Worm (Caenorhabditis elegans) whole organism, mixed stage, embryonic: ENCODE data around the gene zyg-1.

ENCODE experiments used
- M03D4.4 ChIP-seq: sonication (generic microtip); optimal IDR thresholded peaks from 2 replicates; lab custom pipeline; 2017; ENCODE audit warnings: mild to moderate bottlenecking, missing genetic modification characterization, missing compliant biosample characterization
- blmp-1 ChIP-seq: fragments of 150-350 bp; optimal IDR thresholded peaks from 2 replicates; lab custom pipeline; 2014; ENCODE audit warnings: missing biosample characterization, missing genetic modification characterization
- ceh-43 ChIP-seq: fragments of 200-800 bp; sonication (Bioruptor generic); optimal IDR thresholded peaks from 2 replicates; lab custom pipeline; 2018; ENCODE audit warnings: mild to moderate bottlenecking, missing genetic modification characterization, moderate library complexity, missing compliant biosample characterization
- ceh-83 ChIP-seq: fragments of 200-800 bp; sonication (Bioruptor generic); optimal IDR thresholded peaks from 2 replicates; lab custom pipeline; 2018; ENCODE audit warnings: mild to moderate bottlenecking, missing genetic modification characterization, missing compliant biosample characterization
- ces-1 ChIP-seq: fragments of 150-350 bp; optimal IDR thresholded peaks from 2 replicates; lab custom pipeline; 2014; ENCODE audit warnings: missing biosample characterization, missing genetic modification reagents, missing genetic modification characterization
- cnd-1 ChIP-seq: fragments of 200-800 bp; sonication (Bioruptor generic); optimal IDR thresholded peaks from 2 replicates; lab custom pipeline; 2018; ENCODE audit warnings: mild to moderate bottlenecking, missing genetic modification characterization, missing compliant biosample characterization
- drap-1 ChIP-seq: fragments of 200-800 bp; sonication (Bioruptor generic); optimal IDR thresholded peaks from 3 replicates; lab custom pipeline; 2018; ENCODE audit warnings: mild to moderate bottlenecking, missing genetic modification characterization, missing compliant biosample characterization
- elt-1 ChIP-seq: sonication (generic microtip); optimal IDR thresholded peaks from 2 replicates; lab custom pipeline; 2017; ENCODE audit warnings: missing genetic modification characterization, mild to moderate bottlenecking, missing compliant biosample characterization, antibody characterized with exemption, moderate library complexity, borderline replicate concordance; ENCODE audit not compliant: insufficient read depth
- flh-1 ChIP-seq: fragments of 200-800 bp; sonication (Bioruptor generic); optimal IDR thresholded peaks from 2 replicates; lab custom pipeline; 2018; ENCODE audit warnings: mild to moderate bottlenecking, missing genetic modification characterization, moderate library complexity, missing compliant biosample characterization
- lin-13 ChIP-seq: fragments of 150-350 bp; optimal IDR thresholded peaks from 2 replicates; lab custom pipeline; 2014; ENCODE audit warnings: missing biosample characterization, missing genetic modification characterization
- lin-32 ChIP-seq: fragments of 200-800 bp; sonication (Bioruptor generic); optimal IDR thresholded peaks from 2 replicates; lab custom pipeline; 2018; ENCODE audit warnings: mild to moderate bottlenecking, missing genetic modification characterization, missing compliant biosample characterization
- lsy-2 ChIP-seq: fragments of 150-350 bp; optimal IDR thresholded peaks from 2 replicates; lab custom pipeline; 2014; ENCODE audit warnings: missing biosample characterization, missing genetic modification characterization
- mab-5 ChIP-seq: fragments of 150-350 bp; optimal IDR thresholded peaks from 2 replicates; lab custom pipeline; 2014; ENCODE audit warnings: missing biosample characterization, missing genetic modification characterization
- mep-1 ChIP-seq: fragments of 150-350 bp; optimal IDR thresholded peaks from 2 replicates; lab custom pipeline; 2017; ENCODE audit warnings: missing biosample characterization, missing genetic modification reagents, missing genetic modification characterization, inconsistent platforms
- nhr-12 ChIP-seq: fragments of 150-350 bp; optimal IDR thresholded peaks from 2 replicates; lab custom pipeline; 2014; ENCODE audit warnings: missing biosample characterization, missing genetic modification characterization
- nhr-2 ChIP-seq: fragments of 150-350 bp; optimal IDR thresholded peaks from 2 replicates; lab custom pipeline; 2014; ENCODE audit warnings: missing biosample characterization, missing genetic modification characterization
- nhr-237 ChIP-seq: fragments of 150-350 bp; optimal IDR thresholded peaks from 2 replicates; lab custom pipeline; 2014; ENCODE audit warnings: missing biosample characterization, missing genetic modification characterization
- nhr-28 ChIP-seq: fragments of 150-350 bp; optimal IDR thresholded peaks from 2 replicates; lab custom pipeline; 2014; ENCODE audit warnings: missing biosample characterization, missing genetic modification characterization
- nhr-76 ChIP-seq: sonication (generic microtip); optimal IDR thresholded peaks from 2 replicates; lab custom pipeline; 2017; ENCODE audit warnings: missing biosample characterization, missing genetic modification characterization
- pha-4 ChIP-seq: fragments of 150-350 bp; optimal IDR thresholded peaks from 2 replicates; lab custom pipeline; 2018; ENCODE audit warnings: missing biosample characterization, missing genetic modification reagents, missing genetic modification characterization
- sem-2 ChIP-seq: fragments of 200-800 bp; sonication (Bioruptor generic); optimal IDR thresholded peaks from 2 replicates; lab custom pipeline; 2018; ENCODE audit warnings: mild to moderate bottlenecking, missing genetic modification characterization, missing compliant biosample characterization
- snpc-4 ChIP-seq: fragments of 150-350 bp; optimal IDR thresholded peaks from 2 replicates; lab custom pipeline; 2014; ENCODE audit warnings: missing biosample characterization, missing genetic modification characterization
- sptf-1 ChIP-seq: sonication (generic microtip); optimal IDR thresholded peaks from 2 replicates; lab custom pipeline; 2017; ENCODE audit warnings: mild to moderate bottlenecking, missing genetic modification characterization, moderate library complexity, missing compliant biosample characterization
- tbx-8 ChIP-seq: fragments of 200-800 bp; sonication (Bioruptor generic); optimal IDR thresholded peaks from 2 replicates; lab custom pipeline; 2018; ENCODE audit warnings: mild to moderate bottlenecking, missing genetic modification characterization, moderate library complexity, missing compliant biosample characterization
- unc-120 ChIP-seq: sonication (generic microtip); optimal IDR thresholded peaks from 2 replicates; lab custom pipeline; 2017; ENCODE audit warnings: missing genetic modification characterization, missing compliant biosample characterization; ENCODE audit not compliant: poor library complexity, severe bottlenecking
- unc-39 ChIP-seq: fragments of 150-350 bp; optimal IDR thresholded peaks from 2 replicates; lab custom pipeline; 2014; ENCODE audit warnings: missing biosample characterization, missing genetic modification characterization
- unc-62 ChIP-seq: fragments of 150-350 bp; optimal IDR thresholded peaks from 2 replicates; lab custom pipeline; 2014; ENCODE audit warnings: missing biosample characterization, missing genetic modification reagents, missing genetic modification characterization
- zip-8 ChIP-seq: fragments of 150-350 bp; optimal IDR thresholded peaks from 2 replicates; lab custom pipeline; 2014; ENCODE audit warnings: missing biosample characterization, missing genetic modification characterization
- ztf-11 ChIP-seq: fragments of 150-350 bp; optimal IDR thresholded peaks from 2 replicates; lab custom pipeline; 2014; ENCODE audit warnings: missing biosample characterization, missing genetic modification characterization

The zyg-1 gene

DNA sequence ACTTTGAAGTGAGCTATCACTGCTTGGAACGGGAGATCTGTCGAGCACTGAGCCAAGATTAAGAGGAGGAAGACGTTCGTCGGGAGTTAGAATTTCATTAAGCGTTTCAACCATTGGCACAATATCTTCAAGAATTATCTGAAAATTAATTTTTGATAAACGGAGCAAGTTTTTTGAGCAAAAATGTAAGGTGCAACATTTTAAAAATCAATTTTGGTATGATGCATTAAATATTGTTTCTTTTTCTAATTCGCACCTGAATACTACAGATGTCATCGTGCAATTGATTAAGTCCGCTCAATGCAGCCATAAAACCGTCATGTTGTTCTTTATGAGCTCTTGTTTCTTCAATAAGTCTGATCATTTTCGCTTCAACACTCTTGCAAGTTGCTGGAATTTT, 1.3 kb upstream of the zyg-1 start, which contains the start of gene ddl-1:
TSS of gene ddl-1 (minus strand) at position 101 of the 400 bp plus-strand sequence.
- TF ChIP-seq ztf-11 (tag; lab: Kevin White, UChicago), result no peak
- TF ChIP-seq blmp-1 (tag; lab: Kevin White, UChicago), result no peak
- no peak for TF ChIP-seq sem-2 (GFP tag; lab: Kevin White, UChicago)
- no peak for TF ChIP-seq unc-39
- no peak for TF ChIP-seq cnd-1 (tag; lab: Kevin White, UChicago)
- no peak for TF ChIP-seq M03D4.4 (tag; lab: Kevin White, UChicago)
- TF ChIP-seq ceh-83, result no peak
- no peak for TF ChIP-seq mep-1 (tag; lab: Kevin White, UChicago)

DNA sequence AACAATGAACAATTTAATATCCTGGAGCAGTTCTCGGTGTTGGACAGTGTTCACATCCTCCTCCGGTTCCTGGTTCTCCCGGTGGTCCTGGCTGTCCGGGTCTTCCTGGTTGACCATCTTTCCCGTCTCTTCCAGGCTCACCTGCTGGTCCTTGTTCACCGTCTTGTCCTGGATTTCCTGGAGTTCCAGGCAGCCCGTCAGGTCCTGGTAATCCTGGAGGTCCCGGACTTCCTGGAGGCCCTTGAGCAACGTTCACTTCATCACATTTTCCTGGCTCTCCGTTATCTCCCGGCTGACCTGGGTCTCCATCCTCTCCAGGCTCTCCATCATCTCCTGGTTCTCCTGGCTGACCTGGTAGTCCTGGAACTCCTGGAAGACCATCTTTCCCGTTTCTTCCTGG, 1.9 kb downstream of the zyg-1 start:
- TF ChIP-seq cnd-1 (tag; lab: Kevin White, UChicago), result no peak
- no peak for TF ChIP-seq mab-5 (tag; lab: Kevin White, UChicago)
- no peak for TF ChIP-seq lin-32 (GFP tag; lab: Kevin White, UChicago)
- no peak for TF ChIP-seq ceh-83
- TF ChIP-seq M03D4.4 (tag; lab: Kevin White, UChicago), result no peak
- TF ChIP-seq nhr-237 (tag; lab: Kevin White, UChicago), result no peak
- TF ChIP-seq tbx-8, result no peak
- TF ChIP-seq ceh-43 (GFP tag; lab: Kevin White, UChicago), result no peak
- no peak for TF ChIP-seq pha-4

DNA sequence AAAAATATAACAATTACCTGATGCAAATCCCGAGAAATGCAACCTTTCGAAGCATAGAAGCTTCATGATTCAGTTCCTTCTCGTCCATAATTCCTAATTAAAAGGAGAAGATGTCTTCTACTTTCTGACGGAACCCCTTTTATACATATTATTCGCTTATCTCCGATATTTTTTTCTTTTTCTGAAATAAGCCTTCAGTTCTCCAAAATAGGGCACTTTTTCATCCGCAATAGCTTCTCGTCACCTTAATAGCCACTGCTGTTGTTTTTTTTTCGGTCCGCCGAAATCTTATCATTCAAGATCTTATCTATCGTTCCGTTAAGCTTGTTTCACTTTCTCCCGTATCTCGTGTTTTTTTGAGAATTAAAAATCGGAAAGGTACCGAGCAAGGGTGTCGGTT, 2.8 kb downstream of the zyg-1 start, which contains the start of gene bli-2:
TSS of gene bli-2 (minus strand) at position 101 of the 400 bp plus-strand sequence.
- TF ChIP-seq nhr-76 (tag; lab: Kevin White, UChicago) (no peak), elt-1 (tag; lab: Kevin White, UChicago) (no peak), cnd-1 (tag; lab: Kevin White, UChicago) (no peak), flh-1 (GFP tag; lab: Kevin White, UChicago) (no peak), nhr-2 (tag; lab: Kevin White, UChicago) (no peak), lin-13 (tag; lab: Kevin White, UChicago) (no peak), nhr-12 (tag; lab: Kevin White, UChicago) (no peak), zip-8 (tag; lab: Kevin White, UChicago) (no peak), sptf-1 (tag; lab: Kevin White, UChicago) (no peak), pha-4 (no peak), M03D4.4 (tag; lab: Kevin White, UChicago) (no peak), ces-1 (GFP tag; lab: Kevin White, UChicago) (no peak), lsy-2 (no peak), blmp-1 (tag; lab: Kevin White, UChicago) (no peak)

DNA sequence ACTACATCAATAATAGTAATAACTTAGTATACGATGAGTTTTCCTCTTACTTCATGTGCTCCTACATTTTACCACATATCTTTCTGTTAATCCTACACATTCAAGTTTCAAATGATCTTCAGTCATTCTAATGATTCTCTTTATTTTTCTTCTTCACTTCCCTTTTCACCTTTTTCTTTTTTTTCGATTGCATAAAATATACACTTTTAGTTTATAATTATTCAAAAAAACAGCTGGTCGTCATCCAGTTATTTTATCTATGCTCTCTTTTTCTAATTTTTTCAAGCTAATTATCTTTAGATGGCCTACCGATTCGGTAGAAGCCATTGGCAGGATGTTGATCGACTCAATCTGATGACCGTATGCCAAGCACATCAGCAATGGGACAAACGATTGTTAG, 4.7 kb downstream of the zyg-1 start, which contains the start of gene F59E12.1:
TSS of gene F59E12.1 (plus strand) at position 301 of the 400 bp plus-strand sequence.
- TF ChIP-seq sptf-1 (tag; lab: Kevin White, UChicago) (no peak), nhr-76 (tag; lab: Kevin White, UChicago) (no peak), ces-1 (GFP tag; lab: Kevin White, UChicago) (no peak), lin-32 (GFP tag; lab: Kevin White, UChicago) (no peak), cnd-1 (tag; lab: Kevin White, UChicago) (no peak), elt-1 (tag; lab: Kevin White, UChicago) (no peak), nhr-12 (tag; lab: Kevin White, UChicago) (no peak), drap-1 (GFP tag; lab: Kevin White, UChicago) (no peak), ceh-83 (no peak), mab-5 (tag; lab: Kevin White, UChicago) (no peak), unc-120 (no peak), mep-1 (tag; lab: Kevin White, UChicago) (no peak), snpc-4 (tag; lab: Kevin White, UChicago) (no peak), unc-62 (GFP tag; lab: Kevin White, UChicago) (no peak), zip-8 (tag; lab: Kevin White, UChicago) (no peak), flh-1 (GFP tag; lab: Kevin White, UChicago) (no peak), nhr-237 (tag; lab: Kevin White, UChicago) (no peak)

DNA sequence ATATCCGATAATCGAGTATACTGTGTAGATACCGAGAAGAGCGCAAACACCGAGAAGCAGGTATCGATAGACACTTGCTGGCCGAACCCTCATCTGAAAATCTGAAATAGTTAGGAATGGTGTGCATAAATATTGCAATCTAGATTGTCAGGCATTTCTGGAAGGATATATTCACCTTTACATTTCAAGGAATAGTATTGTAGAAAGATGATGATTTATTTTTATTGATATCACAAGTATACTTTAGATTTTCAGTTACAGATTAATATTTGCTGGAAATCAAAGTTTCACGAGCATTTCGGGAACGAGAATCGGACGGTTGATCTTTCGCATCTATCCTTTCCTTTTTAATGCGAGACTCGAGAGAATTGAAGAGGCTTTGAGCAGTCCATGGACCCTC, 10.1 kb downstream of the zyg-1 start, which contains the start of gene fut-3:
TSS of gene fut-3 (minus strand) at position 101 of the 400 bp plus-strand sequence.
- TF ChIP-seq sem-2 (GFP tag; lab: Kevin White, UChicago), result no peak
- TF ChIP-seq blmp-1 (tag; lab: Kevin White, UChicago), result no peak
- no peak for TF ChIP-seq ztf-11 (tag; lab: Kevin White, UChicago)
- no peak for TF ChIP-seq ceh-43 (GFP tag; lab: Kevin White, UChicago)
- TF ChIP-seq nhr-2 (tag; lab: Kevin White, UChicago), result no peak
- TF ChIP-seq mep-1 (tag; lab: Kevin White, UChicago), result no peak
- no peak for TF ChIP-seq nhr-28 (tag; lab: Kevin White, UChicago)
- TF ChIP-seq nhr-237 (tag; lab: Kevin White, UChicago), result no peak
- no peak for TF ChIP-seq flh-1 (GFP tag; lab: Kevin White, UChicago)
- no peak for TF ChIP-seq lin-32 (GFP tag; lab: Kevin White, UChicago)
- no peak for TF ChIP-seq M03D4.4 (tag; lab: Kevin White, UChicago)
- no peak for TF ChIP-seq unc-39
- no peak for TF ChIP-seq ces-1 (GFP tag; lab: Kevin White, UChicago)
- no peak for TF ChIP-seq nhr-12 (tag; lab: Kevin White, UChicago)
- TF ChIP-seq unc-62 (GFP tag; lab: Kevin White, UChicago), result no peak
- TF ChIP-seq elt-1 (tag; lab: Kevin White, UChicago), result no peak
- TF ChIP-seq, all 35 proteins: peak for 0
